Fruit fly (Drosophila melanogaster) whole organism, embryonic: ENCODE results near the gene L2HGDH.

ENCODE experiments used
- C15 ChIP-seq: fragments of 200-800 bp; sonication (Bioruptor generic); IDR thresholded peaks from 3 replicates; pipeline ENCODE4 v1.3.6; 2022; ENCODE audit warnings: missing biosample characterization, missing genetic modification characterization
- CG11093 ChIP-seq: fragments of 200-800 bp; sonication (Bioruptor generic); IDR thresholded peaks from 3 replicates; pipeline ENCODE4 v1.3.6; 2022; ENCODE audit warnings: missing biosample characterization, missing genetic modification characterization
- CG15601 ChIP-seq: fragments of 200-800 bp; sonication (Bioruptor generic); optimal IDR thresholded peaks from 3 replicates; lab custom pipeline; 2019; ENCODE audit warnings: missing biosample characterization, mild to moderate bottlenecking, missing genetic modification characterization, moderate library complexity
- CG18476 ChIP-seq: fragments of 200-800 bp; sonication (Bioruptor generic); optimal IDR thresholded peaks from 2 replicates; lab custom pipeline; 2016; ENCODE audit warnings: missing biosample characterization, mild to moderate bottlenecking, missing genetic modification characterization
- CG2712 ChIP-seq: fragments of 200-800 bp; optimal IDR thresholded peaks from 3 replicates; lab custom pipeline; 2019; ENCODE audit warnings: missing biosample characterization, mild to moderate bottlenecking, missing genetic modification characterization, moderate library complexity
- CG3065 ChIP-seq: fragments of 200-800 bp; sonication (Bioruptor generic); optimal IDR thresholded peaks from 2 replicates; lab custom pipeline; 2016; ENCODE audit warnings: missing biosample characterization, missing genetic modification characterization
- CG31365 ChIP-seq: fragments of 200-800 bp; sonication (Bioruptor generic); optimal IDR thresholded peaks from 2 replicates; lab custom pipeline; 2018; ENCODE audit warnings: missing biosample characterization, mild to moderate bottlenecking, missing genetic modification characterization
- CG31441 ChIP-seq: fragments of 200-800 bp; sonication (Bioruptor generic); IDR thresholded peaks from 2 replicates; pipeline ENCODE4 v1.3.6; 2022; ENCODE audit warnings: missing biosample characterization, missing genetic modification characterization
- CG33557 ChIP-seq: fragments of 200-800 bp; sonication (Bioruptor generic); optimal IDR thresholded peaks from 2 replicates; lab custom pipeline; 2019; ENCODE audit warnings: missing biosample characterization, mild to moderate bottlenecking, missing genetic modification characterization, moderate library complexity
- CG8478 ChIP-seq: fragments of >200 bp; optimal IDR thresholded peaks from 2 replicates; lab custom pipeline; 2018
- Side ChIP-seq: fragments of 200-800 bp; sonication (Bioruptor generic); optimal IDR thresholded peaks from 2 replicates; lab custom pipeline; 2016; ENCODE audit warnings: missing biosample characterization, missing genetic modification characterization
- ind ChIP-seq: fragments of 200-800 bp; sonication (Bioruptor generic); optimal IDR thresholded peaks from 3 replicates; lab custom pipeline; 2016; ENCODE audit warnings: missing biosample characterization, missing genetic modification characterization
- kni ChIP-seq: fragments of 200-800 bp; sonication (Bioruptor generic); optimal IDR thresholded peaks from 3 replicates; lab custom pipeline; 2017; ENCODE audit warnings: mild to moderate bottlenecking, missing biosample characterization, missing genetic modification reagents, missing genetic modification characterization
- sens ChIP-seq: fragments of 200-800 bp; sonication (Bioruptor generic); peaks from one replicate; lab custom pipeline; 2016; ENCODE audit warnings: missing biosample characterization, missing genetic modification characterization

dm6 chr2L:18974063-18974779 lies at the start of gene L2HGDH, which contains the start of gene CG10431:
- TF ChIP-seq CG31365 (tag; lab: Kevin White, UChicago) (peak; percentile 36), Side (GFP tag; lab: Kevin White, UChicago) (peak; percentile 7), ind (GFP tag; lab: Kevin White, UChicago) (peak; percentile 67), CG3065 (GFP tag; lab: Kevin White, UChicago) (no peak), CG2712 (tag; lab: Kevin White, UChicago) (peak; percentile 77), CG15601 (tag; lab: Kevin White, UChicago) (peak; percentile 71), CG18476 (GFP tag; lab: Kevin White, UChicago) (peak; percentile 62), CG31441 (GFP tag; lab: Robert Waterston, UW) (no peak; the same call in 1 of the 2 replicates), CG8478 (lab: Kevin White, UChicago) (no peak), C15 (GFP tag; lab: Robert Waterston, UW) (no peak), CG11093 (GFP tag; lab: Robert Waterston, UW) (no peak), kni (GFP tag; lab: Kevin White, UChicago) (no peak), sens (GFP tag; lab: Kevin White, UChicago) (peak; percentile 92), CG33557 (GFP tag; lab: Kevin White, UChicago) (no peak)
